Worm (Caenorhabditis elegans) whole organism, mixed stage, embryonic: Measurements from ENCODE around the gene Y49F6B.12.

Experiments used
- M03D4.4 ChIP-seq: sonication (generic microtip); optimal IDR thresholded peaks from 2 replicates; lab custom pipeline; 2017; ENCODE audit warnings: mild to moderate bottlenecking, missing genetic modification characterization, missing compliant biosample characterization
- bed-3 ChIP-seq: fragments of 200-800 bp; sonication (Bioruptor generic); optimal IDR thresholded peaks from 3 replicates; lab custom pipeline; 2018; ENCODE audit warnings: mild to moderate bottlenecking, missing genetic modification characterization, moderate library complexity, missing compliant biosample characterization
- blmp-1 ChIP-seq: fragments of 150-350 bp; optimal IDR thresholded peaks from 2 replicates; lab custom pipeline; 2014; ENCODE audit warnings: missing biosample characterization, missing genetic modification characterization
- ceh-39 ChIP-seq: fragments of 150-350 bp; optimal IDR thresholded peaks from 2 replicates; lab custom pipeline; 2014; ENCODE audit warnings: missing biosample characterization, missing genetic modification characterization
- ceh-43 ChIP-seq: fragments of 200-800 bp; sonication (Bioruptor generic); optimal IDR thresholded peaks from 2 replicates; lab custom pipeline; 2018; ENCODE audit warnings: mild to moderate bottlenecking, missing genetic modification characterization, moderate library complexity, missing compliant biosample characterization
- ceh-83 ChIP-seq: fragments of 200-800 bp; sonication (Bioruptor generic); optimal IDR thresholded peaks from 2 replicates; lab custom pipeline; 2018; ENCODE audit warnings: mild to moderate bottlenecking, missing genetic modification characterization, missing compliant biosample characterization
- ces-1 ChIP-seq: fragments of 150-350 bp; optimal IDR thresholded peaks from 2 replicates; lab custom pipeline; 2014; ENCODE audit warnings: missing biosample characterization, missing genetic modification reagents, missing genetic modification characterization
- cnd-1 ChIP-seq: fragments of 200-800 bp; sonication (Bioruptor generic); optimal IDR thresholded peaks from 2 replicates; lab custom pipeline; 2018; ENCODE audit warnings: mild to moderate bottlenecking, missing genetic modification characterization, missing compliant biosample characterization
- drap-1 ChIP-seq: fragments of 200-800 bp; sonication (Bioruptor generic); optimal IDR thresholded peaks from 3 replicates; lab custom pipeline; 2018; ENCODE audit warnings: mild to moderate bottlenecking, missing genetic modification characterization, missing compliant biosample characterization
- elt-3 ChIP-seq: fragments of 150-350 bp; optimal IDR thresholded peaks from 2 replicates; lab custom pipeline; 2014; ENCODE audit warnings: missing biosample characterization, missing genetic modification characterization
- flh-1 ChIP-seq: fragments of 200-800 bp; sonication (Bioruptor generic); optimal IDR thresholded peaks from 2 replicates; lab custom pipeline; 2018; ENCODE audit warnings: mild to moderate bottlenecking, missing genetic modification characterization, moderate library complexity, missing compliant biosample characterization
- ham-2 ChIP-seq: fragments of 200-800 bp; sonication (Bioruptor generic); optimal IDR thresholded peaks from 2 replicates; lab custom pipeline; 2018; ENCODE audit warnings: mild to moderate bottlenecking, missing genetic modification characterization, missing compliant biosample characterization
- hlh-1 ChIP-seq: fragments of 150-350 bp; optimal IDR thresholded peaks from 2 replicates; lab custom pipeline; 2014; ENCODE audit warnings: missing biosample characterization, missing genetic modification reagents, missing genetic modification characterization
- lin-13 ChIP-seq: fragments of 150-350 bp; optimal IDR thresholded peaks from 2 replicates; lab custom pipeline; 2014; ENCODE audit warnings: missing biosample characterization, missing genetic modification characterization
- lin-32 ChIP-seq: fragments of 200-800 bp; sonication (Bioruptor generic); optimal IDR thresholded peaks from 2 replicates; lab custom pipeline; 2018; ENCODE audit warnings: mild to moderate bottlenecking, missing genetic modification characterization, missing compliant biosample characterization
- lsy-2 ChIP-seq: fragments of 150-350 bp; optimal IDR thresholded peaks from 2 replicates; lab custom pipeline; 2014; ENCODE audit warnings: missing biosample characterization, missing genetic modification characterization
- mab-5 ChIP-seq: fragments of 150-350 bp; optimal IDR thresholded peaks from 2 replicates; lab custom pipeline; 2014; ENCODE audit warnings: missing biosample characterization, missing genetic modification characterization
- mep-1 ChIP-seq: fragments of 150-350 bp; optimal IDR thresholded peaks from 2 replicates; lab custom pipeline; 2017; ENCODE audit warnings: missing biosample characterization, missing genetic modification reagents, missing genetic modification characterization, inconsistent platforms
- mls-2 ChIP-seq: sonication (generic microtip); optimal IDR thresholded peaks from 2 replicates; lab custom pipeline; 2016; ENCODE audit warnings: mild to moderate bottlenecking, missing genetic modification characterization, moderate library complexity, missing compliant biosample characterization
- nhr-12 ChIP-seq: fragments of 150-350 bp; optimal IDR thresholded peaks from 2 replicates; lab custom pipeline; 2014; ENCODE audit warnings: missing biosample characterization, missing genetic modification characterization
- nhr-2 ChIP-seq: fragments of 150-350 bp; optimal IDR thresholded peaks from 2 replicates; lab custom pipeline; 2014; ENCODE audit warnings: missing biosample characterization, missing genetic modification characterization
- nhr-237 ChIP-seq: fragments of 150-350 bp; optimal IDR thresholded peaks from 2 replicates; lab custom pipeline; 2014; ENCODE audit warnings: missing biosample characterization, missing genetic modification characterization
- nhr-28 ChIP-seq: fragments of 150-350 bp; optimal IDR thresholded peaks from 2 replicates; lab custom pipeline; 2014; ENCODE audit warnings: missing biosample characterization, missing genetic modification characterization
- nhr-76 ChIP-seq: sonication (generic microtip); optimal IDR thresholded peaks from 2 replicates; lab custom pipeline; 2017; ENCODE audit warnings: missing biosample characterization, missing genetic modification characterization
- pha-4 ChIP-seq: fragments of 150-350 bp; optimal IDR thresholded peaks from 2 replicates; lab custom pipeline; 2018; ENCODE audit warnings: missing biosample characterization, missing genetic modification reagents, missing genetic modification characterization
- sem-2 ChIP-seq: fragments of 200-800 bp; sonication (Bioruptor generic); optimal IDR thresholded peaks from 2 replicates; lab custom pipeline; 2018; ENCODE audit warnings: mild to moderate bottlenecking, missing genetic modification characterization, missing compliant biosample characterization
- snpc-4 ChIP-seq: fragments of 150-350 bp; optimal IDR thresholded peaks from 2 replicates; lab custom pipeline; 2014; ENCODE audit warnings: missing biosample characterization, missing genetic modification characterization
- sptf-1 ChIP-seq: sonication (generic microtip); optimal IDR thresholded peaks from 2 replicates; lab custom pipeline; 2017; ENCODE audit warnings: mild to moderate bottlenecking, missing genetic modification characterization, moderate library complexity, missing compliant biosample characterization
- tbx-8 ChIP-seq: fragments of 200-800 bp; sonication (Bioruptor generic); optimal IDR thresholded peaks from 2 replicates; lab custom pipeline; 2018; ENCODE audit warnings: mild to moderate bottlenecking, missing genetic modification characterization, moderate library complexity, missing compliant biosample characterization
- unc-120 ChIP-seq: sonication (generic microtip); optimal IDR thresholded peaks from 2 replicates; lab custom pipeline; 2017; ENCODE audit warnings: missing genetic modification characterization, missing compliant biosample characterization; ENCODE audit not compliant: poor library complexity, severe bottlenecking
- unc-39 ChIP-seq: fragments of 150-350 bp; optimal IDR thresholded peaks from 2 replicates; lab custom pipeline; 2014; ENCODE audit warnings: missing biosample characterization, missing genetic modification characterization
- unc-62 ChIP-seq: fragments of 150-350 bp; optimal IDR thresholded peaks from 2 replicates; lab custom pipeline; 2014; ENCODE audit warnings: missing biosample characterization, missing genetic modification reagents, missing genetic modification characterization
- zip-8 ChIP-seq: fragments of 150-350 bp; optimal IDR thresholded peaks from 2 replicates; lab custom pipeline; 2014; ENCODE audit warnings: missing biosample characterization, missing genetic modification characterization
- ztf-11 ChIP-seq: fragments of 150-350 bp; optimal IDR thresholded peaks from 2 replicates; lab custom pipeline; 2014; ENCODE audit warnings: missing biosample characterization, missing genetic modification characterization

Y49F6B.12 gene

DNA sequence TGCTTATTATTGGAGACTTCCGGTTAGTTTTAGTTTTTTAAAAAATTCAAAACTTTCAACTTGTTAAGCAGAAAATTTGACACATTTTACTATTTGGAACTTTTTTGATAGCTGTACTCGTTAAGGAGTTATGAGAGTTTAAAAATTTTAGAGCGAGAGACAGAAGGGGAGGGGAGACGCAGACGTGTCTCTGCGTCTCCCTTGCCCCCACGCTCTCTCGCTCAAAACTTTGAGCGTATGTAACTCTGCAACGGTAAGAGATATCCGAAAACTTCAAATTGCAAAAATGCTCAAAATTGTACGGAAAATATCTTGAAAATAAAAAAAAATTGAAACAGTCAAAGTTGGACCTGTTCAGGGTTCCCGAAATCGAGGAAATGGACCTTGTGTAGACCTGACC, 44.0 kb upstream of the Y49F6B.12 start:
- TF ChIP-seq mab-5 (tag; lab: Kevin White, UChicago) (no peak), ceh-83 (no peak), blmp-1 (tag; lab: Kevin White, UChicago) (no peak), lsy-2 (tag; lab: Kevin White, UChicago) (no peak), pha-4 (tag; lab: Kevin White, UChicago) (no peak), cnd-1 (tag; lab: Kevin White, UChicago) (no peak), ham-2 (GFP tag; lab: Kevin White, UChicago) (no peak)

ce11 chrII:3515384-3516053, 43.3 kb upstream of the Y49F6B.12 start, which contains the start of the genes Y49F6B.14 and clec-125:
Gene Y49F6B.14 (minus strand): TSS chrII:3515484.
Gene clec-125 (plus strand): TSS chrII:3516003.
- TF ChIP-seq nhr-12 (tag; lab: Kevin White, UChicago) (no peak), lin-13 (no peak), flh-1 (GFP tag; lab: Kevin White, UChicago) (no peak), ceh-83 (no peak)
- TF ChIP-seq, all 35 proteins: peak for 0

DNA sequence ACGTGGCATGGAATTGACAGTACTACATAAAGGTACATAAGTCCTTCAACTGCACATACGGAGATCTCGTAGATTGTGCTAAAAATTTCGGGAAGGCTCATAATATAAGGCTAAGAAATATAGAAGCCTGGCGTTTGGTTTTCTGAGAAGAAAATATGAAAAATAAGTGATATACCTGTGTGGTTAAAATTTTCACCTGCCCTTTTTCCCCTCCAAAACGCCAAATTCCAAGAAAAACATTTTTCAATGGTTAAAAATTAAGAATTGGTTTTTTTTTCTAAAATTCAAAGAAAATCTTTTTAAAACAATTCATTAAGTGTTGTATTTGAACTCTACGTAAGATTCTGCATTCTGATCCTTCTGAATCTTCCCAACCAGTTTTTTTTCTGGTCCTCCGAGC, 42.4 kb upstream of the Y49F6B.12 start, which contains the start of gene srz-5:
srz-5 (minus strand) TSS at position 101 of the 400 bp plus-strand sequence.
- TF ChIP-seq ceh-83: no peak
- no peak for TF ChIP-seq lin-32 (GFP tag; lab: Kevin White, UChicago)
- no peak for TF ChIP-seq mls-2 (tag; lab: Kevin White, UChicago)
- TF ChIP-seq ces-1 (GFP tag; lab: Kevin White, UChicago): no peak
- TF ChIP-seq lin-13: no peak

DNA sequence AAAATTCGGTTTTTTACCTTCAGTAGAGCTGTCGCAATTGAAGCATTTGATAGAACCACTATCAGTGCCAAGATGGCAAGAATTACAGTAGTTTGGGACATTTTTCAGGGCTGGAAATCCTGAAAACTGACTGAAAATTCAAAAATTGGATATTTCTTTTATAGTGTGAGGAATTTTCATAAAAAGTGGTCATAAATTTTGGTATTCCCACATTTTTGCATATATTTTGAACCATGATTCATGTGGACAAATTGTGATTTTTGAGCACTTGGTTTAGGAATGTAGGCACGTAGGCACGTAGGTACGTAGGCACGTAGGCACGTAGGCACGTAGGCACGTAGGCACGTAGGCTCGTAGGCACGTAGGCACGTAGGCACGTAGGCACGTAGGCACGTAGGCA, 40.0 kb upstream of the Y49F6B.12 start, which contains the start of gene Y49F6B.19:
Y49F6B.19 (minus strand) TSS at position 101 of the 400 bp plus-strand sequence.
- TF ChIP-seq nhr-237 (tag; lab: Kevin White, UChicago): no peak
- no peak for TF ChIP-seq lin-32 (GFP tag; lab: Kevin White, UChicago)
- no peak for TF ChIP-seq nhr-28
- TF ChIP-seq elt-3 (tag; lab: Kevin White, UChicago): no peak
- TF ChIP-seq drap-1 (GFP tag; lab: Kevin White, UChicago): no peak
- no peak for TF ChIP-seq unc-120
- no peak for TF ChIP-seq mep-1
- no peak for TF ChIP-seq zip-8 (tag; lab: Kevin White, UChicago)
- no peak for TF ChIP-seq cnd-1 (tag; lab: Kevin White, UChicago)
- TF ChIP-seq lin-13: no peak
- no peak for TF ChIP-seq unc-62 (GFP tag; lab: Kevin White, UChicago)
- no peak for TF ChIP-seq flh-1 (GFP tag; lab: Kevin White, UChicago)
- no peak for TF ChIP-seq ztf-11
- no peak for TF ChIP-seq hlh-1 (tag; lab: Kevin White, UChicago)

DNA sequence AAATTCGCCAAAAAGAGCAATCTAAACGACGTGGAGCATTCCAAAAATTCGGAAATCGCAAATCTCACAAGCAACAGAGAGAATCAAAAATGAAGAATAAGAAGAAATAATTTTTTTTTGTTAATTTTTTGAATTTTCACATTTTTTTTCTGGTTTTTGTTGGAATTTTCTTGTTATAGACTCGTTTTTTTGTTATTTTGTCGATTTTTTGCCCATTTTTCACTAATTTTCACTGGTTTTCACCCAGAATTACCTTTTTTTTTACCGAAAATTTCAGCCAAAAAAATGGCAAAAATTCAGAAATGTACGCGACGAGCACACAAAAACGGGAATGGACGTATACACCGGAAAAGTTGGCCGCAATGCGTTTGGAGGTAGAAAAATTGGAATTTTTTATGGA, 32.5 kb upstream of the Y49F6B.12 start, which contains the start of gene cyh-1:
cyh-1 (plus strand) TSS at position 301 of the 400 bp plus-strand sequence.
- TF ChIP-seq cnd-1 (tag; lab: Kevin White, UChicago): no peak

DNA sequence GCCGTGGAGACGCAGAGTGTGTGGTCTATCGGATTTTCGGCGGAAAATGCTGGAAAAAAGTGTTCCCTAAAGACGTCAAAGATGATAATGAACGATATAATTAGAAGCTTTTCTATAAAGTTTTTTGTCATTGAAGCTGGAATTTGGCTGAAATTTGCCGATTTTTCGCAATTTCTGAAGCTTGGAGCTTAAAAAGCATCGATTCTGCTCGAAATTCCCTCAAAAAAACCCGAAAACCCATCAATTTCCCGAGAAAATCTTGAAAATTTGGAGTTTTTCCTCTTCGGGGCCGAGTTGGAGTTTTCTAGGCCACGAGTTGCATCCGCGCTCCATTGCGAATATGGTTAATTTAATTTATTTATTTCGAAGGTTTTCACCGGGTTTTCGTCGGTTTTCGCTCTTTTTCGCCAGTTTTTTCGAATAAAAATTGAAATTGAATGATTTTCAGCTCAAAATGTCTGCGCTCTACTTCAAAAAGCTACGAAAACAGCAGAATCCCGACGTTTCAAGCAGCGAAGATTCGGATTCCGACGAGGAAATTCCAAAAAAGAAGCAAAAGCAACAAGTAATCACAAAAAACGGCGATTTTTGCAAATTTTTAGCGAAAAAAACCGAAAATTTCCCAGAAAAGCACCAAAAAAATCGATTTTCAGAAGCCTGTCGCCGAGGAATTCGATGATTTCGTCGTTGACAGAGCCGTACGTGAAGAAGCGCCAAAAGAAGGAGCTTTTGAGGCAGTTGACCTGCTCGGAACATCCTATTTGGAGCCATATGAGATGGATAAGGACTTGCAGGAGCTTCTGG, 30.5 kb upstream of the Y49F6B.12 start, which contains the start of the genes col-71 and Y49F6B.2:
col-71 (minus strand) TSS at position 51 of the 804 bp plus-strand sequence.
Y49F6B.2 (plus strand) TSS at position 449 of the 804 bp plus-strand sequence.
- TF ChIP-seq nhr-28 (no peak), ceh-43 (GFP tag; lab: Kevin White, UChicago) (peak; percentile 5), sptf-1 (tag; lab: Kevin White, UChicago) (peak; percentile 68), M03D4.4 (tag; lab: Kevin White, UChicago) (no peak), nhr-2 (tag; lab: Kevin White, UChicago) (no peak), ceh-39 (tag; lab: Kevin White, UChicago) (peak; percentile 5), mep-1 (peak; percentile 58), ceh-83 (no peak), tbx-8 (GFP tag; lab: Kevin White, UChicago) (peak; percentile 21), snpc-4 (tag; lab: Kevin White, UChicago) (no peak), ham-2 (GFP tag; lab: Kevin White, UChicago) (no peak), nhr-76 (tag; lab: Kevin White, UChicago) (no peak), zip-8 (tag; lab: Kevin White, UChicago) (no peak), unc-39 (no peak), mab-5 (tag; lab: Kevin White, UChicago) (peak; percentile 65), nhr-12 (tag; lab: Kevin White, UChicago) (no peak), bed-3 (GFP tag; lab: Kevin White, UChicago) (peak; percentile 9), blmp-1 (tag; lab: Kevin White, UChicago) (no peak), drap-1 (GFP tag; lab: Kevin White, UChicago) (no peak), pha-4 (tag; lab: Kevin White, UChicago) (peak; percentile 46), mls-2 (tag; lab: Kevin White, UChicago) (peak; percentile 53), ces-1 (GFP tag; lab: Kevin White, UChicago) (peak; percentile 99), sem-2 (GFP tag; lab: Kevin White, UChicago) (no peak), unc-120 (peak; percentile 25), unc-62 (GFP tag; lab: Kevin White, UChicago) (no peak), lin-32 (GFP tag; lab: Kevin White, UChicago) (no peak), lsy-2 (tag; lab: Kevin White, UChicago) (peak; percentile 51), elt-3 (tag; lab: Kevin White, UChicago) (no peak), cnd-1 (tag; lab: Kevin White, UChicago) (peak; percentile 48), flh-1 (GFP tag; lab: Kevin White, UChicago) (no peak), lin-13 (peak; percentile 73)
